Fruit fly (Drosophila melanogaster): ENCODE results near the gene CG2202.
A peak's percentile ranks its signal among the peaks of the same experiment; 100 is the strongest.

CG2202 gene

DNA sequence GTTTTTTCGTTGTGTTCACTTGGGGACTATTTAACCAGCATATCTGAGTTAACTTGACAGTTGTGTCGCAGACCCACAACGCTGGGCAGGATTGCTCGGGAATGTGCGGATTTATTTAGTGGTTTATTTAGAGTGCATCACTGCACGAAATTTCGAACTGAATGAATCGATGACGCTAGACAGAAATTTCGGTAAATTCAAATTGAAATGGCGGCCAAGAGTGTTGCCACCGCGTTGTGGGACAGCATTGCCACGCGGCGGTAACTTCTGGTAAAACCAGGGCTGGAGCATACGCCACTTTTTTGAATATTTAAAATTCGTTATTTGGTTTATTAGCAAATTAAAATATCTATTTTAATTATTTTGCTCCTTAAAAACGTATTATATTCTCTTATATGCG, 6.1 kb downstream of the CG2202 start, which contains the start of gene feo:
Gene feo, minus strand, starts transcription at position 184 of the 400 bp plus-strand sequence.
- TF ChIP-seq CG12768 (GFP tag; optimal IDR thresholded peaks at IDR 0.05): no peak
- TF ChIP-seq CG11617 (GFP tag; optimal IDR thresholded peaks at IDR 0.05): no peak
- peak; percentile 51 for TF ChIP-seq CG14711 (tag; optimal IDR thresholded peaks at IDR 0.05)
- TF ChIP-seq tj (GFP tag; optimal IDR thresholded peaks at IDR 0.05): no peak
- TF ChIP-seq cic (GFP tag; optimal IDR thresholded peaks at IDR 0.05): no peak
- no peak for TF ChIP-seq pad (GFP tag; optimal IDR thresholded peaks at IDR 0.05)
- TF ChIP-seq CG7045 (GFP tag; optimal IDR thresholded peaks at IDR 0.05): no peak
- TF ChIP-seq Mnt (GFP tag; optimal IDR thresholded peaks at IDR 0.05): peak; percentile 14
- TF ChIP-seq toe (GFP tag; optimal IDR thresholded peaks at IDR 0.05): no peak
- TF ChIP-seq CG5204 (GFP tag; optimal IDR thresholded peaks at IDR 0.05): no peak
- TF ChIP-seq CG33017 (tag; optimal IDR thresholded peaks at IDR 0.05): no peak
- TF ChIP-seq Hr96 (GFP tag; optimal IDR thresholded peaks at IDR 0.05): no peak
- no peak for TF ChIP-seq CG1620 (GFP tag; optimal IDR thresholded peaks at IDR 0.05)
- peak; percentile 39 for TF ChIP-seq bab1 (GFP tag; optimal IDR thresholded peaks at IDR 0.05)
- TF ChIP-seq Crg-1 (GFP tag; optimal IDR thresholded peaks at IDR 0.05): no peak
- no peak for TF ChIP-seq Clk (GFP tag; optimal IDR thresholded peaks at IDR 0.05)
- no peak for TF ChIP-seq cnc (optimal IDR thresholded peaks at IDR 0.05)
- peak; percentile 35 for TF ChIP-seq ovo (GFP tag; optimal IDR thresholded peaks at IDR 0.05)
- TF ChIP-seq kay (GFP tag; ENCODE audit: borderline replicate concordance): no peak
- TF ChIP-seq CG7101 (tag; optimal IDR thresholded peaks at IDR 0.05): peak; percentile 3

DNA sequence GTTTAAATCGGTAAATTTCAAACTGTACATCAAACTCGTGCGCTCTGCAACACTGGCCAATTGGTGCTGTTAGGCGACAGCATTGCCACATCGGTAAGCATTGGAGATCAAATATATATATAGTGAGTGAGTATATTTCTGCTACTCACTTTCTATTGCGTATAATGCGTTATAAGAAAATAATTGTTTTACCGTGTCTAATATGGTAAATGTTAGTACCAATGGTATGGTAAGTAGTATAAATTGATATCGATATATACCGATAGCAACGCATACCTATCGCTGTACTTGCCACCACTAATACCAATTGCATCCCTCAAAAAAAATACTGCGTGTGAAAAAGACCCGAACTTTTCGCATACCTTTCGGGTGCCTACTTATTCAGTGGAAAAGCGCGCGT, 8.8 kb downstream of the CG2202 start, which contains the start of the genes sofe and CG2186:
Gene sofe, minus strand, starts transcription at position 38 of the 400 bp plus-strand sequence.
Gene CG2186, plus strand, starts transcription at position 280 of the 400 bp plus-strand sequence.
- TF ChIP-seq ovo (GFP tag; optimal IDR thresholded peaks at IDR 0.05) (peak; percentile 92), Mnt (GFP tag; optimal IDR thresholded peaks at IDR 0.05) (peak; percentile 63), bab1 (GFP tag; optimal IDR thresholded peaks at IDR 0.05) (peak; percentile 73), CG14711 (tag; optimal IDR thresholded peaks at IDR 0.05) (peak; percentile 61), Hr96 (GFP tag; optimal IDR thresholded peaks at IDR 0.05) (no peak), toe (GFP tag; optimal IDR thresholded peaks at IDR 0.05) (peak; percentile 75), CG7045 (GFP tag; optimal IDR thresholded peaks at IDR 0.05) (no peak), tj (GFP tag; optimal IDR thresholded peaks at IDR 0.05) (peak; percentile 35), CG33017 (tag; optimal IDR thresholded peaks at IDR 0.05) (no peak), cic (GFP tag; optimal IDR thresholded peaks at IDR 0.05) (no peak), kay (GFP tag; ENCODE audit: borderline replicate concordance) (no peak), pad (GFP tag; optimal IDR thresholded peaks at IDR 0.05) (peak; percentile 43), CG5204 (GFP tag; optimal IDR thresholded peaks at IDR 0.05) (no peak), CG11617 (GFP tag; optimal IDR thresholded peaks at IDR 0.05) (peak; percentile 5), Crg-1 (GFP tag; optimal IDR thresholded peaks at IDR 0.05) (peak; percentile 60), CG7101 (tag; optimal IDR thresholded peaks at IDR 0.05) (peak; percentile 77), Clk (GFP tag; optimal IDR thresholded peaks at IDR 0.05) (no peak), cnc (optimal IDR thresholded peaks at IDR 0.05) (no peak), CG12768 (GFP tag; optimal IDR thresholded peaks at IDR 0.05) (no peak), CG1620 (GFP tag; optimal IDR thresholded peaks at IDR 0.05) (peak; percentile 84)

DNA sequence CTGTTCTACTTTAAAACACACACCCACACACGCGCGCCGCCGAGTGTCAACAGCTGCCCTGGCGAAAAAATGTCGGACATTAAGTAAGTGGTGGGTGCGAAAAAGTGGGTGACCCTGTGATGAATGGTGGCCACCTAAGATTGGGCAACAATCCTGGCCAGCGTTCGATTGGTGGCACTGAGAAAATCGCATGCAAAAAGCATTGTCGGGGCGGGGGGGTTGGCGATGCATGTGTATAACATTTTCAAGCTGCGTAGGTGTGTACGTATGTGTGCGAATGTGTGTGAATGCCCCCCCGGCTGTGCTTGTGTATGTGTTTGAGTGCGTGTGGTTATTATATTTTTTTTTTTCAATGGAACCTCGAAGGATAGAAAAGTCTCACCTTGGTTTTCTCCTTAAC, 9.3 kb downstream of the CG2202 start:
- TF ChIP-seq CG14711 (tag; optimal IDR thresholded peaks at IDR 0.05) (no peak), Mnt (GFP tag; optimal IDR thresholded peaks at IDR 0.05) (peak; percentile 62)

DNA sequence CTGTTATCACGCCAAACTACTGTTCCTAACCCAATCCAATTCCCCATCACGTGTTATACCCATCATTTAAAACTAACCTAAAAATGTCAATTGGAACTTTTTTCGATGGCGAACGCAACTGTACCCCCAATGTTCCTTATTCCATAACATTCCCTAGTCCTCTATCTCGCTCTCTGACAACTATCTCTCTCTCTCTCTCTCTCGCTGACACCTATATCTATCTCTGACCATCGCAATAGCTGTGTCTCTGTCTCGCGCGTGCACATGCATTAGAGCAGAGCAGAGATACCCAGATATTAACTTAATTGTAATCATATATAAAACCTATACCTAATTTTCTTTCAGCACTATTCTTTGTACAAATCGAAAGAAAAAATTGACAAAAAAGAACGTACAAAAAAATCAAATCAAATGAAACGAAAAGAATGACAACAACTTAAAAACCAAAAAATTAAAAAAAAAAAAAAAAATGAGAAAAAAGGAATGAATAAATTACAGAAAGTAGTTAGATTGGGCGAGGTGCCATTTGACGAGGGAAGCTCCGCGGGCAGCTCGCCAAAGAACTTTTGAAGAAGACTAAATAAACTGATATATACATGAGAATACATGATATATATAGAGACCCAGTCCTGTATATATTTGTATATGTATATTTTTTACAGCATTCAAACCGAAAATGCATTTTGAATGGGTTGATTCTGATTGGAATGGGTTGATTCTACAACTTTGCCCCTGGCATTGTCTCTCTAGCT, 17.2 kb downstream of the CG2202 start:
- TF ChIP-seq kay (GFP tag; ENCODE audit: borderline replicate concordance) (peak; percentile 78), CG11617 (GFP tag; optimal IDR thresholded peaks at IDR 0.05) (no peak)

DNA sequence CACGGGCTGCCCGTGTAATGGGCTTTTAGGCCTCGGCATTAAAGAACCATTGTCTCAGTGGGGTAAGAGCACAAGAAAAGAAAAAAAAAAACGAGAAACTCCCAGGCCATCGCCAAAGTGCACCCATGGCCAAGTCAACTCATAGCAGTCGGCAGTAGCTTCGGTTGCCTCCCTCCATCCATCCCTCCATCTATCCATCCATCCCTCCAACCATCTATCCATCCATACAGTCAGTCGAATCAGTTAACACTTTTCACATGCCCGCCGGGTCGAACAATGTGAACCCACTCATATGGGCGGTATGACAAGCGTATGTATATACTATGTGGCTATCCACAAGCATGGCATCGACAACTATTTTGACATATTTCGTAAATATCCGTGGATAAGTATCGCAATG, 19.1 kb downstream of the CG2202 start:
- TF ChIP-seq kay (GFP tag; ENCODE audit: borderline replicate concordance): no peak
- no peak for TF ChIP-seq CG33017 (tag; optimal IDR thresholded peaks at IDR 0.05)
- no peak for TF ChIP-seq Hr96 (GFP tag; optimal IDR thresholded peaks at IDR 0.05)
- TF ChIP-seq Crg-1 (GFP tag; optimal IDR thresholded peaks at IDR 0.05): no peak
- TF ChIP-seq CG5204 (GFP tag; optimal IDR thresholded peaks at IDR 0.05): no peak
- no peak for TF ChIP-seq tj (GFP tag; optimal IDR thresholded peaks at IDR 0.05)
- no peak for TF ChIP-seq Mnt (GFP tag; optimal IDR thresholded peaks at IDR 0.05)
- no peak for TF ChIP-seq CG12768 (GFP tag; optimal IDR thresholded peaks at IDR 0.05)
- no peak for TF ChIP-seq bab1 (GFP tag; optimal IDR thresholded peaks at IDR 0.05)
- no peak for TF ChIP-seq CG7045 (GFP tag; optimal IDR thresholded peaks at IDR 0.05)
- TF ChIP-seq CG14711 (tag; optimal IDR thresholded peaks at IDR 0.05): no peak

DNA sequence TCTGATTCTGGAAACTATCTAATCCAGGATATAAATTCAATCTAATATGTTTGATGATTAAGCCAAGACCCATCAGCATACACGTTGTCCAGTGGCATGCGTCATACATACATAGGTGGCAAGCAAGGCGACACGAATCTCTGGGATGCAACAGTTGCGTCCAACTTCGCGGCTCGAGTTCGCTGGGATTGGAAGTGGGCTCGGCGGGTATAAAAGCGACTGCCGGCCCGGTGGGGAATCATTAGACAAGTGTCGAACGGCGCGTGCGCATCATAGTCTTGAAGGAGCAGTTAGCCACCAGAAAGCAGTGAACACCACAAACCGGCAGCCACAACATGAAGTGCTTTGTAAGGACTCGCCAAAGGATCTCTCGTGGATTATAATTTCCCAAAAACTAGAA, 20.5 kb downstream of the CG2202 start, which contains the start of gene CG2157:
Gene CG2157, plus strand, starts transcription at position 240 of the 400 bp plus-strand sequence.
- TF ChIP-seq CG5204 (GFP tag; optimal IDR thresholded peaks at IDR 0.05): no peak
- TF ChIP-seq Hr96 (GFP tag; optimal IDR thresholded peaks at IDR 0.05): no peak
- TF ChIP-seq Mnt (GFP tag; optimal IDR thresholded peaks at IDR 0.05): no peak
- TF ChIP-seq CG11617 (GFP tag; optimal IDR thresholded peaks at IDR 0.05): no peak
- TF ChIP-seq tj (GFP tag; optimal IDR thresholded peaks at IDR 0.05): no peak
- TF ChIP-seq CG1620 (GFP tag; optimal IDR thresholded peaks at IDR 0.05): no peak
- no peak for TF ChIP-seq CG7101 (tag; optimal IDR thresholded peaks at IDR 0.05)
- TF ChIP-seq Crg-1 (GFP tag; optimal IDR thresholded peaks at IDR 0.05): no peak
